Fruit fly (Drosophila melanogaster) whole organism, embryonic: Measurements from ENCODE around the gene Dh44.

ENCODE experiments used
- Atf-2 ChIP-seq: fragments of 200-800 bp; sonication (Bioruptor generic); optimal IDR thresholded peaks from 2 replicates; lab custom pipeline; 2016; ENCODE audit warnings: missing biosample characterization, missing genetic modification characterization
- Awh ChIP-seq: fragments of 200-800 bp; sonication (Bioruptor generic); IDR thresholded peaks from 2 replicates; pipeline ENCODE4, ENCODE4 v1.3.6; 2022; ENCODE audit warnings: missing biosample characterization, missing genetic modification characterization
- BEAF-32 ChIP-seq: fragments of 200-800 bp; sonication (Bioruptor generic); optimal IDR thresholded peaks from 3 replicates; lab custom pipeline; 2017; ENCODE audit warnings: missing biosample characterization, missing genetic modification characterization, mild to moderate bottlenecking, moderate library complexity, missing genetic modification reagents
- Bgb ChIP-seq: fragments of 200-800 bp; sonication (Bioruptor generic); IDR thresholded peaks from 2 replicates; pipeline ENCODE4 v1.3.6; 2022; ENCODE audit warnings: missing biosample characterization, missing genetic modification characterization; ENCODE audit not compliant: partially characterized antibody
- CG11085 ChIP-seq: fragments of 200-800 bp; sonication (Bioruptor generic); IDR thresholded peaks from 2 replicates; pipeline ENCODE4 v1.3.6; 2022; ENCODE audit warnings: missing biosample characterization, missing genetic modification characterization
- CG11695 ChIP-seq: fragments of 200-800 bp; sonication (Bioruptor generic); IDR thresholded peaks from 3 replicates; pipeline ENCODE4 v1.3.6; 2022; ENCODE audit warnings: missing biosample characterization, missing genetic modification characterization
- CG13287 ChIP-seq: fragments of 200-800 bp; sonication (Bioruptor generic); IDR thresholded peaks from 2 replicates; pipeline ENCODE4 v1.3.6; 2022; ENCODE audit warnings: missing biosample characterization, missing genetic modification characterization; ENCODE audit not compliant: partially characterized antibody
- CG17359 ChIP-seq: fragments of 200-800 bp; sonication (Bioruptor generic); optimal IDR thresholded peaks from 3 replicates; lab custom pipeline; 2018; ENCODE audit warnings: missing biosample characterization, mild to moderate bottlenecking, missing genetic modification characterization, moderate library complexity
- CG17361 ChIP-seq: fragments of 200-800 bp; sonication (Bioruptor generic); IDR thresholded peaks from 3 replicates; pipeline ENCODE4 v1.3.6; 2022; ENCODE audit warnings: missing biosample characterization, missing genetic modification characterization
- CG17385 ChIP-seq: fragments of 200-800 bp; sonication (Bioruptor generic); optimal IDR thresholded peaks from 3 replicates; lab custom pipeline; 2018; ENCODE audit warnings: missing biosample characterization, mild to moderate bottlenecking, missing genetic modification characterization
- CG17612 ChIP-seq: fragments of 200-800 bp; sonication (Bioruptor generic); IDR thresholded peaks from 2 replicates; pipeline ENCODE4 v1.3.6; 2022; ENCODE audit warnings: missing biosample characterization, missing genetic modification characterization
- CG1832 ChIP-seq: fragments of 200-800 bp; sonication (Bioruptor generic); optimal IDR thresholded peaks from 2 replicates; lab custom pipeline; 2017; ENCODE audit warnings: missing biosample characterization, mild to moderate bottlenecking, missing genetic modification characterization, inconsistent platforms
- CG18764 ChIP-seq: fragments of 200-800 bp; sonication (Bioruptor generic); optimal IDR thresholded peaks from 3 replicates; lab custom pipeline; 2016; ENCODE audit warnings: missing biosample characterization, missing genetic modification characterization
- CG31224 ChIP-seq: fragments of 200-800 bp; sonication (Bioruptor generic); IDR thresholded peaks from 2 replicates; pipeline ENCODE4 v1.3.6; 2022; ENCODE audit warnings: missing biosample characterization, missing genetic modification characterization
- CG32532 ChIP-seq: fragments of 200-800 bp; sonication (Bioruptor generic); IDR thresholded peaks from 2 replicates; pipeline ENCODE4 v1.3.6; 2022; ENCODE audit warnings: missing biosample characterization, missing genetic modification characterization
- CG34376 ChIP-seq: fragments of 200-800 bp; sonication (Bioruptor generic); optimal IDR thresholded peaks from 2 replicates; lab custom pipeline; 2018; ENCODE audit warnings: missing biosample characterization, mild to moderate bottlenecking, missing genetic modification characterization
- CG3995 ChIP-seq: fragments of 200-800 bp; sonication (Bioruptor generic); optimal IDR thresholded peaks from 3 replicates; lab custom pipeline; 2016; ENCODE audit warnings: missing biosample characterization, missing genetic modification characterization
- CG6654 ChIP-seq: fragments of 200-800 bp; sonication (Bioruptor generic); optimal IDR thresholded peaks from 2 replicates; lab custom pipeline; 2017; ENCODE audit warnings: missing biosample characterization, mild to moderate bottlenecking, missing genetic modification characterization
- CG8281 ChIP-seq: fragments of 200-800 bp; sonication (Bioruptor generic); optimal IDR thresholded peaks from 2 replicates; lab custom pipeline; 2018; ENCODE audit warnings: missing biosample characterization, mild to moderate bottlenecking, missing genetic modification characterization, moderate library complexity
- CG8765 ChIP-seq: fragments of 200-800 bp; sonication (Bioruptor generic); IDR thresholded peaks from 2 replicates; pipeline ENCODE4 v1.3.6; 2022; ENCODE audit warnings: missing biosample characterization, missing genetic modification characterization
- Dbx ChIP-seq: fragments of 200-800 bp; sonication (Bioruptor generic); IDR thresholded peaks from 3 replicates; pipeline ENCODE4 v1.3.6; 2022; ENCODE audit warnings: missing biosample characterization, missing genetic modification characterization
- Dref ChIP-seq: fragments of 200-800 bp; sonication (Bioruptor generic); IDR thresholded peaks from 2 replicates; pipeline ENCODE4 v1.3.6; 2022; ENCODE audit warnings: missing biosample characterization, missing genetic modification characterization
- Gsc ChIP-seq: fragments of 200-800 bp; sonication (Bioruptor generic); IDR thresholded peaks from 2 replicates; pipeline ENCODE4 v1.3.6; 2022; ENCODE audit warnings: missing biosample characterization, missing genetic modification characterization
- HLH54F ChIP-seq: fragments of 200-800 bp; sonication (Bioruptor generic); optimal IDR thresholded peaks from 3 replicates; lab custom pipeline; 2016; ENCODE audit warnings: missing biosample characterization, missing genetic modification characterization
- HLHmδ ChIP-seq: fragments of 200-800 bp; sonication (Bioruptor generic); optimal IDR thresholded peaks from 2 replicates; lab custom pipeline; 2018; ENCODE audit warnings: missing biosample characterization, mild to moderate bottlenecking, missing genetic modification characterization, moderate library complexity
- Hey ChIP-seq: fragments of 200-800 bp; sonication (Bioruptor generic); optimal IDR thresholded peaks from 3 replicates; lab custom pipeline; 2018; ENCODE audit warnings: missing biosample characterization, mild to moderate bottlenecking, missing genetic modification characterization
- Kr ChIP-seq: fragments of 200-800 bp; sonication (Bioruptor generic); optimal IDR thresholded peaks from 2 replicates; lab custom pipeline; 2017; ENCODE audit warnings: missing biosample characterization, mild to moderate bottlenecking, missing genetic modification characterization
- Meics ChIP-seq: fragments of 200-800 bp; sonication (Bioruptor generic); optimal IDR thresholded peaks from 2 replicates; lab custom pipeline; 2017; ENCODE audit warnings: missing biosample characterization, mild to moderate bottlenecking, missing genetic modification characterization
- Myb ChIP-seq: fragments of 200-800 bp; sonication (Bioruptor generic); optimal IDR thresholded peaks from 2 replicates; lab custom pipeline; 2016; ENCODE audit warnings: missing biosample characterization, missing genetic modification characterization
- NFAT ChIP-seq: fragments of 200-800 bp; sonication (Bioruptor generic); IDR thresholded peaks from 2 replicates; pipeline ENCODE4 v1.3.6; 2022; ENCODE audit warnings: missing biosample characterization, missing genetic modification characterization
- Ptx1 ChIP-seq: fragments of 200-800 bp; sonication (Bioruptor generic); IDR thresholded peaks from 2 replicates; pipeline ENCODE4 v1.3.6; 2022; ENCODE audit warnings: missing biosample characterization, missing genetic modification characterization
- Rx ChIP-seq: fragments of 200-800 bp; sonication (Bioruptor generic); IDR thresholded peaks from 2 replicates; pipeline ENCODE4 v1.3.6; 2022; ENCODE audit warnings: missing biosample characterization, missing genetic modification characterization
- Sin3A ChIP-seq: fragments of >200 bp; optimal IDR thresholded peaks from 2 replicates; lab custom pipeline; 2018
- Sry-δ ChIP-seq: fragments of 200-800 bp; sonication (Bioruptor generic); optimal IDR thresholded peaks from 2 replicates; lab custom pipeline; 2016; ENCODE audit warnings: missing biosample characterization, missing genetic modification characterization
- YL-1 ChIP-seq: fragments of 200-800 bp; sonication (Bioruptor generic); optimal IDR thresholded peaks from 3 replicates; lab custom pipeline; 2017; ENCODE audit warnings: missing biosample characterization, mild to moderate bottlenecking, missing genetic modification characterization
- aop ChIP-seq: fragments of 200-800 bp; sonication (Bioruptor generic); IDR thresholded peaks from 2 replicates; pipeline ENCODE4 v1.3.6; 2022; ENCODE audit warnings: missing biosample characterization, missing genetic modification characterization
- bigmax ChIP-seq: fragments of 200-800 bp; sonication (Bioruptor generic); optimal IDR thresholded peaks from 2 replicates; lab custom pipeline; 2018; ENCODE audit warnings: missing biosample characterization, mild to moderate bottlenecking, missing genetic modification characterization
- ci ChIP-seq: fragments of 200-800 bp; sonication (Bioruptor generic); IDR thresholded peaks from 3 replicates; pipeline ENCODE4 v1.3.6; 2022; ENCODE audit warnings: missing biosample characterization, missing genetic modification characterization
- dati ChIP-seq: fragments of 200-800 bp; sonication (Bioruptor generic); IDR thresholded peaks from 2 replicates; pipeline ENCODE4 v1.3.6; 2022; ENCODE audit warnings: missing biosample characterization, missing genetic modification characterization
- gsb-n ChIP-seq: fragments of 200-800 bp; sonication (Bioruptor generic); optimal IDR thresholded peaks from 3 replicates; lab custom pipeline; 2018; ENCODE audit warnings: missing biosample characterization, mild to moderate bottlenecking, missing genetic modification characterization
- h ChIP-seq: fragments of >200 bp; optimal IDR thresholded peaks from 2 replicates; lab custom pipeline; 2017
- knrl ChIP-seq: fragments of 200-800 bp; sonication (Bioruptor generic); IDR thresholded peaks from 3 replicates; pipeline ENCODE4 v1.3.6; 2022; ENCODE audit warnings: missing biosample characterization, missing genetic modification characterization; ENCODE audit not compliant: partially characterized antibody
- mirr ChIP-seq: fragments of 200-800 bp; sonication (Bioruptor generic); optimal IDR thresholded peaks from 3 replicates; lab custom pipeline; 2018; ENCODE audit warnings: missing biosample characterization, mild to moderate bottlenecking, missing genetic modification characterization
- otp ChIP-seq: fragments of 200-800 bp; sonication (Bioruptor generic); IDR thresholded peaks from 3 replicates; pipeline ENCODE4, ENCODE4 v1.3.6; 2022; ENCODE audit warnings: missing biosample characterization, missing genetic modification characterization
- pb ChIP-seq: fragments of 200-800 bp; sonication (Bioruptor generic); optimal IDR thresholded peaks from 3 replicates; lab custom pipeline; 2016; ENCODE audit warnings: missing biosample characterization, missing genetic modification characterization
- pros ChIP-seq: fragments of 200-800 bp; sonication (Bioruptor generic); optimal IDR thresholded peaks from 3 replicates; lab custom pipeline; 2019; ENCODE audit warnings: missing biosample characterization, mild to moderate bottlenecking, missing genetic modification characterization, moderate library complexity
- psq ChIP-seq: fragments of 200-800 bp; sonication (Bioruptor generic); optimal IDR thresholded peaks from 2 replicates; lab custom pipeline; 2017; ENCODE audit warnings: missing biosample characterization, missing genetic modification characterization
- ro ChIP-seq: fragments of 200-800 bp; sonication (Bioruptor generic); IDR thresholded peaks from 2 replicates; pipeline ENCODE4 v1.3.6; 2022; ENCODE audit warnings: missing biosample characterization, missing genetic modification characterization
- sens ChIP-seq: fragments of 200-800 bp; sonication (Bioruptor generic); peaks from one replicate; lab custom pipeline; 2016; ENCODE audit warnings: missing biosample characterization, missing genetic modification characterization
- slbo ChIP-seq: fragments of 200-800 bp; sonication (Bioruptor generic); IDR thresholded peaks from 2 replicates; pipeline ENCODE4 v1.3.6; 2022; ENCODE audit warnings: missing biosample characterization, missing genetic modification characterization
- slou ChIP-seq: fragments of 200-800 bp; sonication (Bioruptor generic); optimal IDR thresholded peaks from 3 replicates; lab custom pipeline; 2016; ENCODE audit warnings: missing biosample characterization, missing genetic modification characterization
- tio ChIP-seq: fragments of 200-800 bp; sonication (Bioruptor generic); optimal IDR thresholded peaks from 2 replicates; lab custom pipeline; 2017; ENCODE audit warnings: missing biosample characterization, missing genetic modification characterization, inconsistent platforms
- toy ChIP-seq: fragments of 200-800 bp; sonication (Bioruptor generic); IDR thresholded peaks from 2 replicates; pipeline ENCODE4 v1.3.6; 2022; ENCODE audit warnings: missing biosample characterization, missing genetic modification characterization
- ttk ChIP-seq: fragments of 200-800 bp; sonication (Bioruptor generic); IDR thresholded peaks from 2 replicates; pipeline ENCODE4 v2.1.2; 2022; ENCODE audit warnings: missing biosample characterization, missing genetic modification characterization

Dh44 gene

dm6 chr3R:9679746-9680145, 41.8 kb downstream of the Dh44 start, which contains the start of gene nmdyn-D7 (continued):
- TF ChIP-seq ttk (GFP tag; lab: Robert Waterston, UW), result no peak
- peak; percentile 24 for TF ChIP-seq Myb (GFP tag; lab: Kevin White, UChicago)
- peak; percentile 50 for TF ChIP-seq YL-1 (GFP tag; lab: Kevin White, UChicago)
- no peak for TF ChIP-seq mirr (GFP tag; lab: Kevin White, UChicago)
- no peak for TF ChIP-seq Meics
- TF ChIP-seq CG34376, result no peak
- TF ChIP-seq HLH54F (GFP tag; lab: Kevin White, UChicago), result no peak
- TF ChIP-seq Ptx1 (GFP tag; lab: Robert Waterston, UW), result no peak
- TF ChIP-seq CG13287, result peak; percentile 24; the same call in 1 of the 2 replicates
- TF ChIP-seq BEAF-32 (GFP tag; lab: Kevin White, UChicago), result peak; percentile 2
- TF ChIP-seq psq (GFP tag; lab: Kevin White, UChicago), result no peak
- TF ChIP-seq CG17385 (GFP tag; lab: Kevin White, UChicago), result peak; percentile 99
- TF ChIP-seq CG3995 (GFP tag; lab: Kevin White, UChicago), result peak; percentile 57
- no peak for TF ChIP-seq ro (GFP tag; lab: Robert Waterston, UW)
- TF ChIP-seq Sin3A (lab: Kevin White, UChicago), result no peak
- TF ChIP-seq CG11695 (GFP tag; lab: Robert Waterston, UW), result no peak
- no peak for TF ChIP-seq Dref (GFP tag; lab: Robert Waterston, UW)
- no peak for TF ChIP-seq ci
- no peak for TF ChIP-seq pros (GFP tag; lab: Kevin White, UChicago)
- TF ChIP-seq CG8765 (GFP tag; lab: Robert Waterston, UW), result no peak
- TF ChIP-seq Hey (tag; lab: Kevin White, UChicago), result no peak
- no peak for TF ChIP-seq CG6654 (GFP tag; lab: Kevin White, UChicago)
- no peak for TF ChIP-seq CG17361 (GFP tag; lab: Robert Waterston, UW)
- no peak for TF ChIP-seq Kr (GFP tag; lab: Kevin White, UChicago)
- TF ChIP-seq gsb-n (tag; lab: Kevin White, UChicago), result no peak
- peak; percentile 37 for TF ChIP-seq sens (GFP tag; lab: Kevin White, UChicago)
- TF ChIP-seq otp, result no peak
- TF ChIP-seq CG17612 (GFP tag; lab: Robert Waterston, UW), result no peak
- no peak for TF ChIP-seq Atf-2 (GFP tag; lab: Kevin White, UChicago)
- TF ChIP-seq pb (GFP tag; lab: Kevin White, UChicago), result no peak
- TF ChIP-seq bigmax, result peak; percentile 34
- no peak for TF ChIP-seq aop (GFP tag; lab: Robert Waterston, UW)
- no peak for TF ChIP-seq Gsc (GFP tag; lab: Robert Waterston, UW)
- TF ChIP-seq toy (GFP tag; lab: Robert Waterston, UW), result no peak
- no peak for TF ChIP-seq CG1832 (GFP tag; lab: Kevin White, UChicago)
- TF ChIP-seq CG11085 (GFP tag; lab: Robert Waterston, UW), result no peak
- peak; percentile 37; the same call in 1 of the 2 replicates for TF ChIP-seq Bgb
- TF ChIP-seq CG17359, result no peak
- TF ChIP-seq knrl (GFP tag; lab: Robert Waterston, UW), result 0 out of 3 replicates have a peak, but pooled peaks have one; percentile 8
- no peak for TF ChIP-seq Sry-δ (GFP tag; lab: Kevin White, UChicago)
- TF ChIP-seq CG18764 (GFP tag; lab: Kevin White, UChicago), result no peak
- TF ChIP-seq Dbx, result no peak
- TF ChIP-seq h (lab: Kevin White, UChicago), result no peak
- no peak for TF ChIP-seq slou (GFP tag; lab: Kevin White, UChicago)
- no peak for TF ChIP-seq CG31224 (GFP tag; lab: Robert Waterston, UW)
- TF ChIP-seq CG8281, result no peak
- TF ChIP-seq dati, result no peak
- no peak for TF ChIP-seq CG32532
- TF ChIP-seq HLHmδ (GFP tag; lab: Kevin White, UChicago), result no peak
- no peak for TF ChIP-seq tio (GFP tag; lab: Kevin White, UChicago)
- TF ChIP-seq Awh (GFP tag; lab: Robert Waterston, UW), result no peak
- no peak for TF ChIP-seq Rx (GFP tag; lab: Robert Waterston, UW)
- TF ChIP-seq slbo (GFP tag; lab: Robert Waterston, UW), result no peak
- TF ChIP-seq NFAT (GFP tag; lab: Robert Waterston, UW), result no peak
